Fruit fly (Drosophila melanogaster) whole organism, prepupa: ENCODE results near the gene Hel25E.

Experiments
- Blimp-1 ChIP-seq: fragments of 200-800 bp; sonication (Bioruptor generic); optimal IDR thresholded peaks from 3 replicates; lab custom pipeline; 2017; ENCODE audit warnings: missing biosample characterization, missing genetic modification characterization, mild to moderate bottlenecking, moderate library complexity, missing genetic modification reagents
- CG10631 ChIP-seq: fragments of 200-800 bp; sonication (Bioruptor generic); optimal IDR thresholded peaks from 2 replicates; lab custom pipeline; 2016; ENCODE audit warnings: missing biosample characterization, missing genetic modification characterization
- CG10669 ChIP-seq: fragments of 200-800 bp; sonication (Bioruptor generic); optimal IDR thresholded peaks from 3 replicates; lab custom pipeline; 2018; ENCODE audit warnings: missing biosample characterization, mild to moderate bottlenecking, missing genetic modification characterization, moderate library complexity
- CG11762 ChIP-seq: fragments of 200-800 bp; sonication (Bioruptor generic); optimal IDR thresholded peaks from 3 replicates; lab custom pipeline; 2016; ENCODE audit warnings: missing biosample characterization, missing genetic modification characterization; ENCODE audit not compliant: insufficient read depth
- CG11902 ChIP-seq: fragments of 200-800 bp; sonication (Bioruptor generic); optimal IDR thresholded peaks from 3 replicates; lab custom pipeline; 2016; ENCODE audit warnings: missing biosample characterization, missing genetic modification characterization
- CG15336 ChIP-seq: fragments of 200-800 bp; sonication (Bioruptor generic); IDR thresholded peaks from 2 replicates; pipeline ENCODE4 v1.3.6; 2022; ENCODE audit warnings: missing biosample characterization, missing genetic modification characterization
- CG16779 ChIP-seq: fragments of 200-800 bp; sonication (Bioruptor generic); optimal IDR thresholded peaks from 3 replicates; lab custom pipeline; 2017; ENCODE audit warnings: missing biosample characterization, mild to moderate bottlenecking, missing genetic modification characterization
- CG3032 ChIP-seq: fragments of 200-800 bp; optimal IDR thresholded peaks from 2 replicates; lab custom pipeline; 2019; ENCODE audit warnings: missing biosample characterization, mild to moderate bottlenecking, missing genetic modification characterization, moderate library complexity
- CG32006 ChIP-seq: fragments of 200-800 bp; sonication (Bioruptor generic); optimal IDR thresholded peaks from 3 replicates; lab custom pipeline; 2017; ENCODE audit warnings: missing biosample characterization, mild to moderate bottlenecking, missing genetic modification characterization
- CG34406 ChIP-seq: fragments of 200-800 bp; sonication (Bioruptor generic); optimal IDR thresholded peaks from 3 replicates; lab custom pipeline; 2016; ENCODE audit warnings: missing biosample characterization, missing genetic modification characterization
- CG3919 ChIP-seq: fragments of 200-800 bp; sonication (Bioruptor generic); optimal IDR thresholded peaks from 3 replicates; lab custom pipeline; 2016; ENCODE audit warnings: missing biosample characterization, missing genetic modification characterization
- CG4318 ChIP-seq: fragments of 200-800 bp; sonication (Bioruptor generic); optimal IDR thresholded peaks from 3 replicates; lab custom pipeline; 2017; ENCODE audit warnings: missing biosample characterization, mild to moderate bottlenecking, missing genetic modification characterization
- CG6163 ChIP-seq: fragments of 200-800 bp; sonication (Bioruptor generic); IDR thresholded peaks from 3 replicates; pipeline ENCODE4 v1.3.6; 2022; ENCODE audit warnings: missing biosample characterization, missing genetic modification characterization
- CG6792 ChIP-seq: fragments of 200-800 bp; sonication (Bioruptor generic); optimal IDR thresholded peaks from 3 replicates; lab custom pipeline; 2016; ENCODE audit warnings: missing biosample characterization, missing genetic modification characterization
- CG6808 ChIP-seq: fragments of 200-800 bp; sonication (Bioruptor generic); optimal IDR thresholded peaks from 3 replicates; lab custom pipeline; 2017; ENCODE audit warnings: missing biosample characterization, missing genetic modification characterization, mild to moderate bottlenecking, moderate library complexity, missing genetic modification reagents
- CG6854 ChIP-seq: fragments of 200-800 bp; sonication (Bioruptor generic); optimal IDR thresholded peaks from 2 replicates; lab custom pipeline; 2017; ENCODE audit warnings: missing biosample characterization, mild to moderate bottlenecking, missing genetic modification characterization
- CG7368 ChIP-seq: fragments of 200-800 bp; sonication (Bioruptor generic); optimal IDR thresholded peaks from 3 replicates; lab custom pipeline; 2016; ENCODE audit warnings: missing biosample characterization, missing genetic modification characterization
- CG8119 ChIP-seq: fragments of 200-800 bp; sonication (Bioruptor generic); IDR thresholded peaks from 3 replicates; pipeline ENCODE4 v1.3.6; 2022; ENCODE audit warnings: missing biosample characterization, missing genetic modification characterization
- CG8319 ChIP-seq: fragments of 200-800 bp; sonication (Bioruptor generic); optimal IDR thresholded peaks from 3 replicates; lab custom pipeline; 2016; ENCODE audit warnings: missing biosample characterization, missing genetic modification characterization
- CG8632 ChIP-seq: fragments of 200-800 bp; sonication (Bioruptor generic); optimal IDR thresholded peaks from 3 replicates; lab custom pipeline; 2016; ENCODE audit warnings: missing biosample characterization, missing genetic modification characterization
- CG9139 ChIP-seq: fragments of 200-800 bp; sonication (Bioruptor generic); optimal IDR thresholded peaks from 3 replicates; lab custom pipeline; 2017; ENCODE audit warnings: missing biosample characterization, mild to moderate bottlenecking, missing genetic modification characterization
- Eip75B ChIP-seq: fragments of 200-800 bp; sonication (Bioruptor generic); optimal IDR thresholded peaks from 3 replicates; lab custom pipeline; 2016; ENCODE audit warnings: missing biosample characterization, missing genetic modification characterization
- Eip78C ChIP-seq: fragments of 200-800 bp; sonication (Bioruptor generic); peaks from one replicate; lab custom pipeline; 2016; ENCODE audit warnings: missing biosample characterization, missing genetic modification characterization
- Eip93F ChIP-seq: fragments of 200-800 bp; sonication (Bioruptor generic); optimal IDR thresholded peaks from 2 replicates; lab custom pipeline; 2016; ENCODE audit warnings: missing biosample characterization, mild to moderate bottlenecking, missing genetic modification characterization
- Ets21C ChIP-seq: fragments of 200-800 bp; sonication (Bioruptor generic); optimal IDR thresholded peaks from 3 replicates; lab custom pipeline; 2016; ENCODE audit warnings: missing biosample characterization, missing genetic modification characterization
- Ets96B ChIP-seq: fragments of 200-800 bp; optimal IDR thresholded peaks from 2 replicates; lab custom pipeline; 2019; ENCODE audit warnings: missing biosample characterization, mild to moderate bottlenecking, missing genetic modification characterization, moderate library complexity
- Gug ChIP-seq: fragments of 200-800 bp; sonication (Bioruptor generic); IDR thresholded peaks from 2 replicates; pipeline ENCODE4 v1.3.6; 2022; ENCODE audit warnings: missing biosample characterization, missing genetic modification characterization
- Hr38 ChIP-seq: sonication (Bioruptor generic); optimal IDR thresholded peaks from 2 replicates; lab custom pipeline; 2016; ENCODE audit warnings: missing biosample characterization, missing genetic modification characterization
- Hr39 ChIP-seq: fragments of 200-800 bp; sonication (Bioruptor generic); optimal IDR thresholded peaks from 2 replicates; lab custom pipeline; 2016; ENCODE audit warnings: missing biosample characterization, missing genetic modification characterization
- Hr4 ChIP-seq: fragments of 200-800 bp; sonication (Bioruptor generic); optimal IDR thresholded peaks from 3 replicates; lab custom pipeline; 2016; ENCODE audit warnings: missing biosample characterization, missing genetic modification characterization
- Lpt ChIP-seq: fragments of 200-800 bp; sonication (Bioruptor generic); optimal IDR thresholded peaks from 3 replicates; lab custom pipeline; 2016; ENCODE audit warnings: missing biosample characterization, missing genetic modification characterization
- OdsH ChIP-seq: fragments of 200-800 bp; sonication (Bioruptor generic); optimal IDR thresholded peaks from 3 replicates; lab custom pipeline; 2016; ENCODE audit warnings: missing biosample characterization, missing genetic modification characterization
- Smox ChIP-seq: fragments of 200-800 bp; sonication (Bioruptor generic); optimal IDR thresholded peaks from 3 replicates; lab custom pipeline; 2016; ENCODE audit warnings: missing biosample characterization, missing genetic modification characterization
- Sox102F ChIP-seq: fragments of 200-800 bp; sonication (Bioruptor generic); optimal IDR thresholded peaks from 2 replicates; lab custom pipeline; 2016; ENCODE audit warnings: missing biosample characterization, mild to moderate bottlenecking, missing genetic modification characterization
- Sox14 ChIP-seq: fragments of 200-800 bp; sonication (Bioruptor generic); optimal IDR thresholded peaks from 3 replicates; lab custom pipeline; 2016; ENCODE audit warnings: missing biosample characterization, missing genetic modification characterization
- Sox15 ChIP-seq: fragments of 200-800 bp; sonication (Bioruptor generic); optimal IDR thresholded peaks from 3 replicates; lab custom pipeline; 2016; ENCODE audit warnings: missing biosample characterization, missing genetic modification characterization
- achi ChIP-seq: fragments of 200-800 bp; sonication (Bioruptor generic); optimal IDR thresholded peaks from 3 replicates; lab custom pipeline; 2016; ENCODE audit warnings: missing biosample characterization, missing genetic modification characterization
- acj6 ChIP-seq: fragments of 200-800 bp; sonication (Bioruptor generic); optimal IDR thresholded peaks from 3 replicates; lab custom pipeline; 2016; ENCODE audit warnings: missing biosample characterization, missing genetic modification characterization
- cyc ChIP-seq: fragments of 200-800 bp; sonication (Bioruptor generic); optimal IDR thresholded peaks from 3 replicates; lab custom pipeline; 2016; ENCODE audit warnings: missing biosample characterization, missing genetic modification characterization
- dsx ChIP-seq: fragments of 200-800 bp; optimal IDR thresholded peaks from 3 replicates; lab custom pipeline; 2019; ENCODE audit warnings: missing biosample characterization, mild to moderate bottlenecking, missing genetic modification characterization, moderate library complexity; ENCODE audit not compliant: poor library complexity, severe bottlenecking
- eg ChIP-seq: fragments of 200-800 bp; sonication (Bioruptor generic); IDR thresholded peaks from 3 replicates; pipeline ENCODE4 v1.3.6; 2022; ENCODE audit warnings: missing biosample characterization, missing genetic modification characterization
- esn ChIP-seq: fragments of 200-800 bp; sonication (Bioruptor generic); optimal IDR thresholded peaks from 2 replicates; lab custom pipeline; 2016; ENCODE audit warnings: missing biosample characterization, mild to moderate bottlenecking, missing genetic modification characterization, moderate library complexity
- fd59A ChIP-seq: fragments of 200-800 bp; sonication (Bioruptor generic); optimal IDR thresholded peaks from 2 replicates; lab custom pipeline; 2017; ENCODE audit warnings: missing biosample characterization, mild to moderate bottlenecking, missing genetic modification characterization, missing genetic modification reagents
- fd85E ChIP-seq: fragments of 200-800 bp; sonication (Bioruptor generic); optimal IDR thresholded peaks from 3 replicates; lab custom pipeline; 2016; ENCODE audit warnings: missing biosample characterization, missing genetic modification characterization
- lz ChIP-seq: fragments of 200-800 bp; sonication (Bioruptor generic); optimal IDR thresholded peaks from 3 replicates; lab custom pipeline; 2016; ENCODE audit warnings: missing biosample characterization, missing genetic modification characterization
- net ChIP-seq: fragments of 200-800 bp; sonication (Bioruptor generic); optimal IDR thresholded peaks from 3 replicates; lab custom pipeline; 2016; ENCODE audit warnings: missing biosample characterization, missing genetic modification characterization
- pdm3 ChIP-seq: fragments of 200-800 bp; sonication (Bioruptor generic); optimal IDR thresholded peaks from 3 replicates; lab custom pipeline; 2016; ENCODE audit warnings: missing biosample characterization, missing genetic modification characterization
- salr ChIP-seq, 2 experiments: fragments of 200-800 bp; sonication (Bioruptor generic); optimal IDR thresholded peaks; 3 replicates each; lab custom pipeline; 2016 to 2018; ENCODE audit warnings: missing biosample characterization in 2 of 2, missing genetic modification characterization in 2 of 2, mild to moderate bottlenecking in 1 of 2
- spab ChIP-seq: fragments of 200-800 bp; sonication (Bioruptor generic); optimal IDR thresholded peaks from 2 replicates; lab custom pipeline; 2017; ENCODE audit warnings: missing biosample characterization, mild to moderate bottlenecking, missing genetic modification characterization, missing genetic modification reagents
- ss ChIP-seq, 2 experiments: fragments of 200-800 bp; sonication (Bioruptor generic); optimal IDR thresholded peaks; 2 replicates in 1 of 2; 3 replicates in 1 of 2; lab custom pipeline; 2017 to 2018; ENCODE audit warnings: mild to moderate bottlenecking in 2 of 2, missing biosample characterization in 2 of 2, missing genetic modification characterization in 2 of 2, moderate library complexity in 1 of 2
- svp ChIP-seq: fragments of 200-800 bp; sonication (Bioruptor generic); peaks from one replicate; lab custom pipeline; 2016; ENCODE audit warnings: missing biosample characterization, missing genetic modification characterization
- topi ChIP-seq: fragments of 200-800 bp; sonication (Bioruptor generic); optimal IDR thresholded peaks from 3 replicates; lab custom pipeline; 2016; ENCODE audit warnings: missing biosample characterization, missing genetic modification characterization

Gene Hel25E

dm6 chr2L:5494808-5495356, 47.2 kb downstream of the Hel25E start:
- no peak for TF ChIP-seq cyc (GFP tag; lab: Kevin White, UChicago)
- no peak for TF ChIP-seq Eip93F (GFP tag; lab: Kevin White, UChicago)
- no peak for TF ChIP-seq dsx
- peak in 1 of 2 experiments; percentile 54 for TF ChIP-seq salr (GFP tag; optimal IDR thresholded peaks at IDR 0.05; lab: Kevin White, UChicago)
- no peak for TF ChIP-seq Blimp-1 (GFP tag; lab: Kevin White, UChicago)
- TF ChIP-seq OdsH (GFP tag; lab: Kevin White, UChicago) = peak; percentile 39
- TF ChIP-seq CG32006 (GFP tag; lab: Kevin White, UChicago) = peak; percentile 84
- peak; percentile 15 for TF ChIP-seq CG34406 (GFP tag; lab: Kevin White, UChicago)
- no peak for TF ChIP-seq Ets21C (GFP tag; lab: Kevin White, UChicago)
- TF ChIP-seq CG16779 = no peak
- TF ChIP-seq CG15336 (GFP tag; lab: Robert Waterston, UW) = peak; percentile 80
- TF ChIP-seq esn = peak; percentile 37
- TF ChIP-seq fd59A = peak; percentile 30
- TF ChIP-seq CG11762 (GFP tag; lab: Kevin White, UChicago) = peak; percentile 38
- TF ChIP-seq Hr4 (GFP tag; lab: Kevin White, UChicago) = peak; percentile 71
- peak; percentile 25 for TF ChIP-seq lz
- TF ChIP-seq svp (GFP tag; lab: Kevin White, UChicago) = peak; percentile 4
- TF ChIP-seq CG4318 (GFP tag; lab: Kevin White, UChicago) = peak; percentile 29
- no peak for TF ChIP-seq Sox102F (GFP tag; lab: Kevin White, UChicago)
- no peak for TF ChIP-seq Hr38 (GFP tag; lab: Kevin White, UChicago)
- peak; percentile 38 for TF ChIP-seq Eip75B (GFP tag; lab: Kevin White, UChicago)
- TF ChIP-seq CG9139 (GFP tag; lab: Kevin White, UChicago) = no peak
- peak; percentile 47 for TF ChIP-seq CG10631 (GFP tag; lab: Kevin White, UChicago)
- TF ChIP-seq fd85E (GFP tag; lab: Kevin White, UChicago) = no peak
- no peak for TF ChIP-seq ss (GFP tag; optimal IDR thresholded peaks at IDR 0.05; lab: Kevin White, UChicago)
- peak; percentile 21 for TF ChIP-seq net (GFP tag; lab: Kevin White, UChicago)
- no peak for TF ChIP-seq CG8319 (GFP tag; lab: Kevin White, UChicago)
- peak; percentile 52 for TF ChIP-seq achi (GFP tag; lab: Kevin White, UChicago)
- no peak for TF ChIP-seq CG7368
- TF ChIP-seq CG3919 = peak; percentile 53
- peak; percentile 45 for TF ChIP-seq acj6
- TF ChIP-seq CG10669 = peak; percentile 2
- no peak for TF ChIP-seq Smox (GFP tag; lab: Kevin White, UChicago)
- TF ChIP-seq CG6854 (GFP tag; lab: Kevin White, UChicago) = no peak
- TF ChIP-seq CG11902 = no peak
- TF ChIP-seq CG3032 (tag; lab: Kevin White, UChicago) = peak; percentile 13
- TF ChIP-seq Ets96B (tag; lab: Kevin White, UChicago) = peak; percentile 5
- no peak for TF ChIP-seq Sox15 (GFP tag; lab: Kevin White, UChicago)
- peak; percentile 63; the same call in 2 of the 3 replicates for TF ChIP-seq eg
- peak; percentile 37; the same call in 1 of the 2 replicates for TF ChIP-seq Gug (GFP tag; lab: Robert Waterston, UW)
- no peak for TF ChIP-seq Lpt (GFP tag; lab: Kevin White, UChicago)
- peak; percentile 38 for TF ChIP-seq pdm3
- TF ChIP-seq CG8632 (GFP tag; lab: Kevin White, UChicago) = no peak
- peak; percentile 65; the same call in 2 of the 3 replicates for TF ChIP-seq CG8119 (GFP tag; lab: Robert Waterston, UW)
- peak; percentile 53 for TF ChIP-seq CG6163 (GFP tag; lab: Robert Waterston, UW)
- peak; percentile 24 for TF ChIP-seq topi (GFP tag; lab: Kevin White, UChicago)
- peak; percentile 51 for TF ChIP-seq Sox14
- TF ChIP-seq Hr39 (GFP tag; lab: Kevin White, UChicago) = peak; percentile 15
- TF ChIP-seq Eip78C (GFP tag; lab: Kevin White, UChicago) = peak; percentile 79
- TF ChIP-seq CG6792 (GFP tag; lab: Kevin White, UChicago) = no peak
- no peak for TF ChIP-seq spab
- TF ChIP-seq CG6808 (GFP tag; lab: Kevin White, UChicago) = peak; percentile 22
